Worm (Caenorhabditis elegans) whole organism, L3 larva: Measurements from ENCODE around the gene tth-1.

ENCODE experiments used
- nhr-11 ChIP-seq: fragments of 150-350 bp; optimal IDR thresholded peaks from 2 replicates; lab custom pipeline; 2014; ENCODE audit warnings: missing biosample characterization, missing genetic modification characterization
- nhr-28 ChIP-seq: fragments of 150-350 bp; optimal IDR thresholded peaks from 2 replicates; lab custom pipeline; 2014; ENCODE audit warnings: missing biosample characterization, missing genetic modification characterization
- pqm-1 ChIP-seq: fragments of 150-350 bp; optimal IDR thresholded peaks from 2 replicates; lab custom pipeline; 2017; ENCODE audit warnings: missing biosample characterization, missing genetic modification characterization, inconsistent platforms
- unc-62 ChIP-seq: fragments of 150-350 bp; sonication (generic microtip); optimal IDR thresholded peaks from 4 replicates; lab custom pipeline; 2014; ENCODE audit warnings: missing biosample characterization, missing genetic modification reagents, missing genetic modification characterization

DNA sequence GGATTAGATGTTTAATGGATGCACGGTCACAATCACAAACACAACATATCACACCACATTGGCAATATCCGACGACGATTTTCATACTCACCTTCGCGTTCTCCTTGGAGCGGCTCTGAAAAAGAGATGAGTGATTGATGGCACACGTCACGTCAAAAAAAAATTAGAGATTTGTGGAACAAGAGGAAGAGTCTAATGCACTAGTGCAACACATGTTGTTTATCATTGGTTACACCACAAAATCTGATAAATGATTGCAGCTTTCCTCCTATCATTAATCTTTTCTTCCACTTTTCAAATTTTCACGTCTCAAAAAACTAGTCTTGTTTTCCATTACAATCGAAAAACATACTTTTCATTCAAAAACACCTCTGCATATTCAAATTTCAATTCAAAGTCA, 33.0 kb downstream of the tth-1 start:
- TF ChIP-seq pqm-1 (tag; lab: Kevin White, UChicago) (no peak), nhr-28 (tag; lab: Kevin White, UChicago) (no peak), nhr-11 (no peak), unc-62 (GFP tag; lab: Kevin White, UChicago) (no peak)
